Worm (Caenorhabditis elegans) whole organism, L3 larva: Measurements from ENCODE around the gene Y51A2D.18.

Source experiments
- R02D3.7 ChIP-seq: fragments of 150-350 bp; optimal IDR thresholded peaks from 2 replicates; lab custom pipeline; 2014; ENCODE audit warnings: missing biosample characterization, missing genetic modification characterization
- ama-1 ChIP-seq: fragments of 150-350 bp; optimal IDR thresholded peaks from 2 replicates; lab custom pipeline; 2018
- ceh-82 ChIP-seq: fragments of 150-350 bp; optimal IDR thresholded peaks from 2 replicates; lab custom pipeline; 2014; ENCODE audit warnings: missing biosample characterization, missing genetic modification characterization
- elt-1 ChIP-seq: fragments of 150-350 bp; optimal IDR thresholded peaks from 2 replicates; lab custom pipeline; 2014; ENCODE audit warnings: missing biosample characterization, missing genetic modification characterization
- nhr-11 ChIP-seq: fragments of 150-350 bp; optimal IDR thresholded peaks from 2 replicates; lab custom pipeline; 2014; ENCODE audit warnings: missing biosample characterization, missing genetic modification characterization
- nhr-25 ChIP-seq: sonication (generic microtip); optimal IDR thresholded peaks from 2 replicates; lab custom pipeline; 2017; ENCODE audit warnings: missing biosample characterization, missing genetic modification characterization
- nhr-28 ChIP-seq: fragments of 150-350 bp; optimal IDR thresholded peaks from 2 replicates; lab custom pipeline; 2014; ENCODE audit warnings: missing biosample characterization, missing genetic modification characterization
- snpc-4 ChIP-seq: fragments of 150-350 bp; optimal IDR thresholded peaks from 2 replicates; lab custom pipeline; 2014; ENCODE audit warnings: missing biosample characterization, missing genetic modification characterization
- zag-1 ChIP-seq: fragments of 150-350 bp; optimal IDR thresholded peaks from 2 replicates; lab custom pipeline; 2014; ENCODE audit warnings: missing biosample characterization, missing genetic modification characterization

- no peak for TF ChIP-seq nhr-28 (tag; lab: Kevin White, UChicago)
- no peak for TF ChIP-seq elt-1
- no peak for TF ChIP-seq snpc-4
- no peak for TF ChIP-seq ceh-82 (tag; lab: Kevin White, UChicago)
- TF ChIP-seq nhr-11 (tag; lab: Kevin White, UChicago) = no peak
- TF ChIP-seq R02D3.7 (tag; lab: Kevin White, UChicago) = no peak
- no peak for TF ChIP-seq zag-1 (tag; lab: Kevin White, UChicago)
- no peak for TF ChIP-seq nhr-25 (tag; lab: Kevin White, UChicago)
- TF ChIP-seq ama-1 = no peak
Measured at ce11 chrV:18444118-18444517, 42.9 kb downstream of the Y51A2D.18 start, which contains the start of gene ZK228.1.
